Fruit fly (Drosophila melanogaster): ENCODE data around the gene CG7218.

CG7218 gene

dm6 chr3R:18171983-18172967 lies 8.1 kb upstream of the CG7218 start (continued):
- peak; percentile 26 for TF ChIP-seq ftz-f1 (GFP tag; optimal IDR thresholded peaks at IDR 0.05)
- peak; percentile 40 for TF ChIP-seq CG17912 (GFP tag; optimal IDR thresholded peaks at IDR 0.05)
- TF ChIP-seq scrt (GFP tag; optimal IDR thresholded peaks at IDR 0.05): peak; percentile 89
- peak; percentile 93 for TF ChIP-seq stc (GFP tag; IDR thresholded peaks at IDR 0.05)
- TF ChIP-seq cg (GFP tag; optimal IDR thresholded peaks at IDR 0.05): peak; percentile 61
- TF ChIP-seq aop (GFP tag; IDR thresholded peaks at IDR 0.05): peak; percentile 15; the same call in 1 of the 2 replicates
- TF ChIP-seq CG13287 (GFP tag; IDR thresholded peaks at IDR 0.05; ENCODE audit: partially characterized antibody): no peak
- TF ChIP-seq repo (GFP tag; optimal IDR thresholded peaks at IDR 0.05): peak; percentile 80
- peak; percentile 93 for TF ChIP-seq CG10209 (GFP tag; optimal IDR thresholded peaks at IDR 0.05)
- TF ChIP-seq Doc2 (GFP tag; IDR thresholded peaks at IDR 0.05): peak; percentile 58; the same call in 1 of the 2 replicates
- peak; percentile 71; the same call in 2 of the 3 replicates for TF ChIP-seq CG11560 (tag; IDR thresholded peaks at IDR 0.05)
- TF ChIP-seq toy (GFP tag; IDR thresholded peaks at IDR 0.05): 0 out of 2 replicates have a peak, but pooled peaks have one; percentile 32
- TF ChIP-seq pita (GFP tag; optimal IDR thresholded peaks at IDR 0.05): no peak
- peak; percentile 79 for TF ChIP-seq Usf (GFP tag; optimal IDR thresholded peaks at IDR 0.05)
- peak; percentile 78 for TF ChIP-seq CG10959 (GFP tag; IDR thresholded peaks at IDR 0.05)
- TF ChIP-seq Gsc (GFP tag; IDR thresholded peaks at IDR 0.05): peak; percentile 69
- TF ChIP-seq CG4282 (GFP tag; optimal IDR thresholded peaks at IDR 0.05): peak; percentile 50
- TF ChIP-seq dati (GFP tag; IDR thresholded peaks at IDR 0.05): peak; percentile 70; the same call in 1 of the 2 replicates
- peak; percentile 93 for TF ChIP-seq Xrp1 (GFP tag; IDR thresholded peaks at IDR 0.05)
- no peak for TF ChIP-seq BEAF-32 (GFP tag; optimal IDR thresholded peaks at IDR 0.05)
- peak; percentile 89 for TF ChIP-seq jing (GFP tag; optimal IDR thresholded peaks at IDR 0.05)
- no peak for TF ChIP-seq CG34224 (GFP tag; IDR thresholded peaks at IDR 0.05; ENCODE audit: partially characterized antibody)
- TF ChIP-seq CG2875 (GFP tag; optimal IDR thresholded peaks at IDR 0.05): peak; percentile 92
- peak; percentile 83 for TF ChIP-seq B-H1 (GFP tag; IDR thresholded peaks at IDR 0.05)
- TF ChIP-seq Dp (GFP tag; optimal IDR thresholded peaks at IDR 0.05): peak; percentile 16
- TF ChIP-seq nerfin-1 (tag; optimal IDR thresholded peaks at IDR 0.05): peak; percentile 93
- peak; percentile 71 for TF ChIP-seq CG17612 (GFP tag; IDR thresholded peaks at IDR 0.05)
- no peak for TF ChIP-seq nau (GFP tag; optimal IDR thresholded peaks at IDR 0.05)
- peak; percentile 61; the same call in 1 of the 3 replicates for TF ChIP-seq Optix (GFP tag; IDR thresholded peaks at IDR 0.05)
- no peak for TF ChIP-seq pan (optimal IDR thresholded peaks at IDR 0.05)
- peak in 1 of 2 experiments; percentile 91 for TF ChIP-seq pan (GFP tag; optimal IDR thresholded peaks at IDR 0.05 in 1 of 2, IDR thresholded peaks at IDR 0.05 in 1 of 2)
- TF ChIP-seq CG7556 (GFP tag; optimal IDR thresholded peaks at IDR 0.05): peak; percentile 97
- TF ChIP-seq Meics (GFP tag; optimal IDR thresholded peaks at IDR 0.05): peak; percentile 94
- peak; percentile 69 for TF ChIP-seq Ets97D (GFP tag; optimal IDR thresholded peaks at IDR 0.05)
- TF ChIP-seq al (GFP tag; IDR thresholded peaks at IDR 0.05): peak; percentile 87
- peak; percentile 66 for TF ChIP-seq danr (GFP tag; IDR thresholded peaks at IDR 0.05)
- TF ChIP-seq CG11696 (GFP tag; IDR thresholded peaks at IDR 0.05): peak; percentile 64; the same call in 1 of the 2 replicates
- peak; percentile 52 for TF ChIP-seq Hey (tag; optimal IDR thresholded peaks at IDR 0.05)
- TF ChIP-seq Dbx (GFP tag; IDR thresholded peaks at IDR 0.05): peak; percentile 83
- TF ChIP-seq unc-4 (GFP tag; IDR thresholded peaks at IDR 0.05; ENCODE audit: partially characterized antibody): no peak
- peak; percentile 91 for TF ChIP-seq Blimp-1 (GFP tag; optimal IDR thresholded peaks at IDR 0.05)
- peak; percentile 92 for TF ChIP-seq Atf-2 (GFP tag; optimal IDR thresholded peaks at IDR 0.05)
- TF ChIP-seq crc (GFP tag; optimal IDR thresholded peaks at IDR 0.05): peak; percentile 88
- TF ChIP-seq zen2 (GFP tag; IDR thresholded peaks at IDR 0.05; ENCODE audit: partially characterized antibody): no peak
- TF ChIP-seq trh (GFP tag; optimal IDR thresholded peaks at IDR 0.05): peak; percentile 71
- TF ChIP-seq CG7839 (tag; optimal IDR thresholded peaks at IDR 0.05): peak; percentile 95
- peak; percentile 87 for TF ChIP-seq CG5953 (GFP tag; IDR thresholded peaks at IDR 0.05)
- peak; percentile 79 for TF ChIP-seq HmgD (GFP tag; optimal IDR thresholded peaks at IDR 0.05)

All from whole organism, embryonic.